Fruit fly (Drosophila melanogaster): ENCODE results near the gene Adhr.

DNA sequence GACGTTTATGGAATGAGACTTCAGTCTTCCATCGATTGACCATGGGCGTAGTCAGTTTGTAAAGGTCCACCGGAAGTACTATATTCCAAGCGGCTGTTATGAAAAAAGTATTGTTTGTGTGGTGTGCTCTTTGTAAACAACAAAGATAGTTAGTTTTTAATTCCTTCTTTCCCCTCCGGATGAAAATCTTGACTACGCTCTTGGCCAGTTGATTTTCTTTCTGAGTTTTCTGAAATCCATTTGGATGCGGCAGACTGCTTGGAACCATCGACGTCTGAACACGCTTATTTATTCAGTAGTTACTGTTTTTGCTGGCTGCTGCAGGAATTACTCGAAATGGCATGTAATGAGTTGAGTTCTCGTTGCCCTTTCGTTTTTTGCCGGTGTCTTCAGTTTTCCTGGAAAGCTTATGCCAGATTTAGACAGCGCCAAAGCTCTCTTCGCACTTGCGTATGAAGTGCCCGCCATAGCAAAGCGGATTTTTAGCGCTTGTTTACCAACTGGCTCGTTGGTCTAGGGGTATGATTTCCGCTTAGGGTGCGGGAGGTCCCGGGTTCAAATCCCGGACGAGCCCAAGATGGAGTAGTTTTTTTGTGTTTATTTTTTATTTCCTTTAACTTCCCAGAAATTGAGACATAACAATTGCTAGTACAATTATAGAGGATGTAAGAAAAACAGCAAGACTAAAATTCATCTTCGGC lies 16.8 kb upstream of the Adhr start:
- TF ChIP-seq CTCF (optimal IDR thresholded peaks at IDR 0.05): no peak
- no peak for TF ChIP-seq CG8478 (optimal IDR thresholded peaks at IDR 0.05)

Data from S2 (cell line).